Worm (Caenorhabditis elegans) whole organism, young adult: ENCODE measurements around the gene dct-1.
A peak's percentile ranks its signal among the peaks of the same experiment; 100 is the strongest.

Source experiments
- B0035.1 ChIP-seq: sonication (generic microtip); optimal IDR thresholded peaks from 2 replicates; lab custom pipeline; 2016; ENCODE audit warnings: missing genetic modification characterization, mild to moderate bottlenecking, missing compliant biosample characterization, missing genotype, missing genetic modification reagents
- B0336.3 ChIP-seq: fragments of 200-800 bp; sonication (Bioruptor generic); IDR thresholded peaks from 2 replicates; pipeline ENCODE4 v1.3.6; 2022; ENCODE audit warnings: missing genetic modification characterization, missing compliant biosample characterization
- C17E4.6 ChIP-seq: fragments of 200-800 bp; sonication (Bioruptor generic); IDR thresholded peaks from 2 replicates; pipeline ENCODE4 v1.3.6; 2022; ENCODE audit warnings: missing genetic modification reagents, missing genetic modification characterization, missing compliant biosample characterization
- F10E7.11 ChIP-seq: sonication (generic microtip); optimal IDR thresholded peaks from 2 replicates; lab custom pipeline; 2017; ENCODE audit warnings: mild to moderate bottlenecking, missing genetic modification characterization, moderate library complexity, missing compliant biosample characterization
- F55B11.4 ChIP-seq: sonication (generic microtip); optimal IDR thresholded peaks from 2 replicates; lab custom pipeline; 2016; ENCODE audit warnings: missing compliant biosample characterization, missing genetic modification characterization, borderline replicate concordance; ENCODE audit not compliant: insufficient read depth
- F57A8.1 ChIP-seq: fragments of 200-800 bp; sonication (Bioruptor generic); optimal IDR thresholded peaks from 2 replicates; lab custom pipeline; 2018; ENCODE audit warnings: mild to moderate bottlenecking, missing genetic modification characterization, moderate library complexity, missing compliant biosample characterization
- K11D2.4 ChIP-seq: fragments of 200-800 bp; sonication (Bioruptor generic); IDR thresholded peaks from 2 replicates; pipeline ENCODE4 v1.3.6; 2022; ENCODE audit warnings: missing genetic modification reagents, missing genetic modification characterization, missing compliant biosample characterization
- Y56A3A.18 ChIP-seq: fragments of 200-800 bp; sonication (Bioruptor generic); IDR thresholded peaks from 2 replicates; pipeline ENCODE4 v1.3.6; 2022; ENCODE audit warnings: missing genetic modification reagents, missing genetic modification characterization, missing compliant biosample characterization
- ZK185.1 ChIP-seq: sonication (generic microtip); optimal IDR thresholded peaks from 2 replicates; lab custom pipeline; 2016; ENCODE audit warnings: mild to moderate bottlenecking, missing genetic modification characterization, missing compliant biosample characterization; ENCODE audit not compliant: poor library complexity, severe bottlenecking
- aptf-3 ChIP-seq: fragments of 200-800 bp; sonication (Bioruptor generic); IDR thresholded peaks from 2 replicates; pipeline ENCODE4 v1.3.6; 2022; ENCODE audit warnings: missing genetic modification characterization, missing compliant biosample characterization
- attf-5 ChIP-seq: fragments of 200-800 bp; sonication (Bioruptor generic); optimal IDR thresholded peaks from 2 replicates; lab custom pipeline; 2018; ENCODE audit warnings: mild to moderate bottlenecking, missing genetic modification characterization, missing compliant biosample characterization
- bed-1 ChIP-seq: fragments of 200-800 bp; sonication (Bioruptor generic); IDR thresholded peaks from 2 replicates; pipeline ENCODE4 v1.3.6; 2022; ENCODE audit warnings: missing genetic modification reagents, missing genetic modification characterization, missing compliant biosample characterization
- cebp-1 ChIP-seq, 2 experiments: fragments of 200-800 bp in 1 of 2; sonication (Bioruptor generic) in 1 of 2; sonication (generic microtip) in 1 of 2; IDR thresholded peaks in 1 of 2; optimal IDR thresholded peaks in 1 of 2; 2 replicates each; pipeline versions ENCODE4 v1.3.6 to Lab custom; 2017 to 2022; ENCODE audit warnings: missing compliant biosample characterization in 2 of 2, missing genetic modification characterization in 2 of 2, mild to moderate bottlenecking in 1 of 2, missing genetic modification reagents in 1 of 2, moderate library complexity in 1 of 2
- cebp-2 ChIP-seq: fragments of 200-800 bp; sonication (Bioruptor generic); IDR thresholded peaks from 2 replicates; pipeline ENCODE4 v1.3.6; 2022; ENCODE audit warnings: missing genetic modification characterization, missing compliant biosample characterization
- ceh-40 ChIP-seq: fragments of 200-800 bp; sonication (Bioruptor generic); IDR thresholded peaks from 2 replicates; pipeline ENCODE4 v1.3.6; 2022; ENCODE audit warnings: missing genetic modification characterization, missing compliant biosample characterization
- ceh-91 ChIP-seq: fragments of 200-800 bp; sonication (Bioruptor generic); IDR thresholded peaks from 2 replicates; pipeline ENCODE4 v1.3.6; 2022; ENCODE audit warnings: missing genetic modification reagents, missing genetic modification characterization, missing compliant biosample characterization
- dpl-1 ChIP-seq: fragments of 150-350 bp; optimal IDR thresholded peaks from 2 replicates; lab custom pipeline; 2014; ENCODE audit warnings: missing biosample characterization, missing genetic modification reagents, missing genetic modification characterization
- ets-4 ChIP-seq: fragments of 200-800 bp; sonication (Bioruptor generic); optimal IDR thresholded peaks from 2 replicates; lab custom pipeline; 2018; ENCODE audit warnings: mild to moderate bottlenecking, missing genetic modification characterization, missing compliant biosample characterization
- lin-26 ChIP-seq: fragments of 200-800 bp; sonication (Bioruptor generic); IDR thresholded peaks from 2 replicates; pipeline ENCODE4 v1.3.6; 2022; ENCODE audit warnings: missing genetic modification reagents, missing genetic modification characterization, missing compliant biosample characterization
- lsy-27 ChIP-seq: sonication (generic microtip); optimal IDR thresholded peaks from 2 replicates; lab custom pipeline; 2017; ENCODE audit warnings: missing genetic modification characterization, mild to moderate bottlenecking, missing compliant biosample characterization, antibody characterized with exemption, missing genotype, borderline replicate concordance; ENCODE audit not compliant: insufficient read depth
- mxl-1 ChIP-seq: sonication (generic microtip); optimal IDR thresholded peaks from 2 replicates; lab custom pipeline; 2016; ENCODE audit warnings: missing genetic modification characterization, missing compliant biosample characterization
- nhr-27 ChIP-seq: fragments of 200-800 bp; sonication (Bioruptor generic); optimal IDR thresholded peaks from 2 replicates; lab custom pipeline; 2018; ENCODE audit warnings: mild to moderate bottlenecking, missing genetic modification characterization, moderate library complexity, missing compliant biosample characterization
- nhr-90 ChIP-seq: sonication (generic microtip); optimal IDR thresholded peaks from 2 replicates; lab custom pipeline; 2016; ENCODE audit warnings: missing genotype, mild to moderate bottlenecking, missing genetic modification characterization, missing compliant biosample characterization
- pbrm-1 ChIP-seq: fragments of 200-800 bp; sonication (Bioruptor generic); IDR thresholded peaks from 2 replicates; pipeline ENCODE4 v1.3.6; 2022; ENCODE audit warnings: missing genetic modification reagents, missing genetic modification characterization, missing compliant biosample characterization
- pha-4 ChIP-seq: fragments of 150-350 bp; sonication (generic microtip); optimal IDR thresholded peaks from 2 replicates; lab custom pipeline; 2014; ENCODE audit warnings: missing biosample characterization, missing genetic modification reagents, missing genetic modification characterization
- rec-8 ChIP-seq, 2 experiments: sonication (generic microtip); optimal IDR thresholded peaks; 2 replicates each; lab custom pipeline; 2016; ENCODE audit warnings: mild to moderate bottlenecking in 2 of 2, missing genetic modification characterization in 2 of 2, missing genetic modification reagents in 2 of 2, missing genotype in 2 of 2, missing biosample characterization in 1 of 2, missing compliant biosample characterization in 1 of 2, moderate library complexity in 1 of 2
- repo-1 ChIP-seq: sonication (generic microtip); optimal IDR thresholded peaks from 2 replicates; lab custom pipeline; 2017; ENCODE audit warnings: mild to moderate bottlenecking, missing genetic modification characterization, missing compliant biosample characterization
- sdz-38 ChIP-seq: sonication (generic microtip); optimal IDR thresholded peaks from 2 replicates; lab custom pipeline; 2016; ENCODE audit warnings: missing genotype, missing genetic modification characterization, missing compliant biosample characterization
- snpc-1.1 ChIP-seq: sonication (generic microtip); optimal IDR thresholded peaks from 2 replicates; lab custom pipeline; 2017; ENCODE audit warnings: missing genetic modification characterization, mild to moderate bottlenecking, missing compliant biosample characterization, antibody characterized with exemption, moderate library complexity, missing genotype, missing genetic modification reagents; ENCODE audit not compliant: insufficient read depth
- snpc-3.4 ChIP-seq: sonication (generic microtip); optimal IDR thresholded peaks from 2 replicates; lab custom pipeline; 2017; ENCODE audit warnings: missing genetic modification characterization, mild to moderate bottlenecking, missing compliant biosample characterization, antibody characterized with exemption, moderate library complexity, missing genotype, missing genetic modification reagents
- somi-1 ChIP-seq: fragments of 200-800 bp; sonication (Bioruptor generic); optimal IDR thresholded peaks from 2 replicates; lab custom pipeline; 2018; ENCODE audit warnings: mild to moderate bottlenecking, missing genetic modification characterization, missing compliant biosample characterization
- tbx-9 ChIP-seq: sonication (generic microtip); optimal IDR thresholded peaks from 2 replicates; lab custom pipeline; 2016; ENCODE audit warnings: borderline replicate concordance, missing genetic modification characterization, inconsistent platforms, missing compliant biosample characterization
- unc-130 ChIP-seq: sonication (generic microtip); optimal IDR thresholded peaks from 2 replicates; lab custom pipeline; 2016; ENCODE audit warnings: missing genetic modification reagents, missing genetic modification characterization, missing compliant biosample characterization
- zfh-2 ChIP-seq: fragments of 200-800 bp; sonication (Bioruptor generic); conservative IDR thresholded peaks from 2 replicates; pipeline ENCODE4 v1.3.6; 2022; ENCODE audit warnings: missing genetic modification reagents, missing genetic modification characterization, missing compliant biosample characterization
- zim-3 ChIP-seq: sonication (generic microtip); optimal IDR thresholded peaks from 2 replicates; lab custom pipeline; 2017; ENCODE audit warnings: mild to moderate bottlenecking, missing genetic modification characterization, moderate library complexity, missing compliant biosample characterization
- ztf-18 ChIP-seq: sonication (generic microtip); optimal IDR thresholded peaks from 2 replicates; lab custom pipeline; 2016; ENCODE audit warnings: missing genotype, mild to moderate bottlenecking, missing genetic modification characterization, missing compliant biosample characterization
- ztf-6 ChIP-seq: fragments of 200-800 bp; sonication (Bioruptor generic); IDR thresholded peaks from 2 replicates; pipeline ENCODE4 v1.3.6; 2022; ENCODE audit warnings: missing genetic modification reagents, missing genetic modification characterization, missing compliant biosample characterization

Gene dct-1

ce11 chrX:7956449-7956848, 2.3 kb downstream of the dct-1 start (continued):
- TF ChIP-seq somi-1 = peak; percentile 5
- peak; percentile 10 for TF ChIP-seq repo-1 (tag; lab: Kevin White, UChicago)
- TF ChIP-seq cebp-1 (GFP tag; IDR thresholded peaks at IDR 0.05; lab: Robert Waterston, UW) = 0 out of 2 replicates have a peak, but pooled peaks have one; percentile 27
- peak; percentile 49 for TF ChIP-seq cebp-1 (tag; optimal IDR thresholded peaks at IDR 0.05; lab: Kevin White, UChicago)
- TF ChIP-seq K11D2.4 = peak; percentile 25; the same call in 1 of the 2 replicates
- TF ChIP-seq snpc-1.1 (tag; lab: Kevin White, UChicago) = no peak

ce11 chrX:7958203-7958602, 4.0 kb downstream of the dct-1 start, which contains the start of gene sfxn-2:
TSS of gene sfxn-2 (minus strand) at chrX:7958303.
- no peak for TF ChIP-seq F57A8.1 (GFP tag; lab: Kevin White, UChicago)
- no peak for TF ChIP-seq pbrm-1 (GFP tag; lab: Robert Waterston, UW)
- no peak for TF ChIP-seq B0035.1 (tag; lab: Kevin White, UChicago)
- TF ChIP-seq zim-3 (tag; lab: Kevin White, UChicago) = no peak
- TF ChIP-seq F10E7.11 (tag; lab: Kevin White, UChicago) = no peak
- TF ChIP-seq snpc-3.4 = no peak
- no peak for TF ChIP-seq ceh-91 (GFP tag; lab: Robert Waterston, UW)
- TF ChIP-seq zfh-2 (GFP tag; lab: Robert Waterston, UW) = no peak
- TF ChIP-seq rec-8 (tag; optimal IDR thresholded peaks at IDR 0.05; lab: Kevin White, UChicago) = no peak
- no peak for TF ChIP-seq ets-4 (GFP tag; lab: Kevin White, UChicago)
- TF ChIP-seq bed-1 (GFP tag; lab: Robert Waterston, UW) = no peak
- TF ChIP-seq nhr-90 (tag; lab: Kevin White, UChicago) = no peak
- no peak for TF ChIP-seq cebp-2
- TF ChIP-seq nhr-27 (tag; lab: Kevin White, UChicago) = no peak
- TF ChIP-seq sdz-38 (tag; lab: Kevin White, UChicago) = no peak
- no peak for TF ChIP-seq ceh-40 (GFP tag; lab: Robert Waterston, UW)
- no peak for TF ChIP-seq Y56A3A.18 (GFP tag; lab: Robert Waterston, UW)
- TF ChIP-seq pha-4 = no peak
- no peak for TF ChIP-seq F55B11.4

- TF ChIP-seq ztf-6 (GFP tag; lab: Robert Waterston, UW) (no peak), aptf-3 (GFP tag; lab: Robert Waterston, UW) (no peak), ZK185.1 (tag; lab: Kevin White, UChicago) (no peak), nhr-27 (tag; lab: Kevin White, UChicago) (no peak), lin-26 (GFP tag; lab: Robert Waterston, UW) (no peak), attf-5 (GFP tag; lab: Kevin White, UChicago) (no peak), tbx-9 (tag; lab: Kevin White, UChicago) (no peak), zim-3 (tag; lab: Kevin White, UChicago) (no peak), nhr-90 (tag; lab: Kevin White, UChicago) (no peak), lsy-27 (no peak), sdz-38 (tag; lab: Kevin White, UChicago) (no peak), ztf-18 (tag; lab: Kevin White, UChicago) (no peak), dpl-1 (GFP tag; lab: Kevin White, UChicago) (no peak), B0336.3 (no peak), pha-4 (no peak), unc-130 (GFP tag; lab: Kevin White, UChicago) (no peak), F10E7.11 (tag; lab: Kevin White, UChicago) (no peak), mxl-1 (tag; lab: Kevin White, UChicago) (no peak), C17E4.6 (no peak)
Measured at ce11 chrX:7961623-7962022, 7.5 kb downstream of the dct-1 start, which contains the start of gene sem-5. TSS of gene sem-5 (minus strand) at chrX:7961723.
